Worm (Caenorhabditis elegans) whole organism, L4 larva: ENCODE results near the gene F17C11.2.
A peak's percentile ranks its signal among the peaks of the same experiment; 100 is the strongest.

ENCODE experiments used
- D1046.2 ChIP-seq: fragments of 200-800 bp; sonication (Bioruptor generic); IDR thresholded peaks from 2 replicates; pipeline ENCODE4 v1.3.6; 2022; ENCODE audit warnings: missing genetic modification characterization, missing compliant biosample characterization
- F10B5.3 ChIP-seq: sonication (generic microtip); optimal IDR thresholded peaks from 2 replicates; lab custom pipeline; 2016; ENCODE audit warnings: mild to moderate bottlenecking, missing genetic modification characterization, missing compliant biosample characterization
- F44E2.7 ChIP-seq: fragments of 200-800 bp; sonication (Bioruptor generic); IDR thresholded peaks from 2 replicates; pipeline ENCODE4 v2.1.2; 2022; ENCODE audit warnings: missing genetic modification characterization, missing compliant biosample characterization
- F49E8.2 ChIP-seq: sonication (generic microtip); optimal IDR thresholded peaks from 2 replicates; lab custom pipeline; 2016; ENCODE audit warnings: missing compliant biosample characterization, mild to moderate bottlenecking, missing genetic modification characterization, borderline replicate concordance
- T26A8.4 ChIP-seq: fragments of 200-800 bp; sonication (Bioruptor generic); IDR thresholded peaks from 2 replicates; pipeline ENCODE4 v1.3.6; 2022; ENCODE audit warnings: missing genetic modification characterization, missing compliant biosample characterization
- Y75B8A.6 ChIP-seq: fragments of 200-800 bp; sonication (Bioruptor generic); IDR thresholded peaks from 2 replicates; pipeline ENCODE4 v1.3.6; 2022; ENCODE audit warnings: missing genetic modification reagents, missing genetic modification characterization, missing compliant biosample characterization
- ZK337.2 ChIP-seq: fragments of 200-800 bp; sonication (Bioruptor generic); IDR thresholded peaks from 2 replicates; pipeline ENCODE4 v1.3.6; 2022; ENCODE audit warnings: missing genetic modification reagents, missing genetic modification characterization, missing compliant biosample characterization
- ZK546.5 ChIP-seq, 2 experiments: sonication (generic microtip); optimal IDR thresholded peaks; 2 replicates each; lab custom pipeline; 2017; ENCODE audit warnings: missing biosample characterization in 2 of 2, missing genetic modification characterization in 2 of 2
- aha-1 ChIP-seq: fragments of 150-350 bp; peaks from one replicate; lab custom pipeline; 2014; ENCODE audit warnings: missing biosample characterization, missing genetic modification characterization
- arid-1 ChIP-seq: fragments of 200-800 bp; sonication (Bioruptor generic); conservative IDR thresholded peaks from 2 replicates; pipeline ENCODE4 v1.3.6; 2022; ENCODE audit warnings: missing genetic modification reagents, missing genetic modification characterization, missing compliant biosample characterization
- attf-4 ChIP-seq: sonication (generic microtip); optimal IDR thresholded peaks from 3 replicates; lab custom pipeline; 2017; ENCODE audit warnings: missing biosample characterization, missing genetic modification characterization
- ceh-28 ChIP-seq: fragments of 150-350 bp; optimal IDR thresholded peaks from 2 replicates; lab custom pipeline; 2014; ENCODE audit warnings: missing biosample characterization, missing genetic modification reagents, missing genetic modification characterization
- ceh-32 ChIP-seq: sonication (generic microtip); optimal IDR thresholded peaks from 2 replicates; lab custom pipeline; 2016; ENCODE audit warnings: mild to moderate bottlenecking, missing genetic modification characterization, missing compliant biosample characterization; ENCODE audit not compliant: poor library complexity
- ceh-62 ChIP-seq: sonication (generic microtip); optimal IDR thresholded peaks from 2 replicates; lab custom pipeline; 2017; ENCODE audit warnings: missing biosample characterization, missing genetic modification characterization
- ces-1 ChIP-seq: fragments of 150-350 bp; sonication (generic microtip); optimal IDR thresholded peaks from 4 replicates; lab custom pipeline; 2014; ENCODE audit warnings: missing biosample characterization, missing genetic modification reagents, missing genetic modification characterization
- cey-2 ChIP-seq: sonication (generic microtip); optimal IDR thresholded peaks from 3 replicates; lab custom pipeline; 2017; ENCODE audit warnings: missing genetic modification characterization, mild to moderate bottlenecking, missing compliant biosample characterization, antibody characterized with exemption, borderline replicate concordance; ENCODE audit not compliant: insufficient read depth
- ctbp-1 ChIP-seq: fragments of 200-800 bp; sonication (Bioruptor generic); IDR thresholded peaks from 2 replicates; pipeline ENCODE4 v1.3.6; 2022; ENCODE audit warnings: missing genetic modification reagents, missing genetic modification characterization, missing compliant biosample characterization
- daf-16 ChIP-seq, 3 experiments: sonication (generic microtip); optimal IDR thresholded peaks; 2 replicates each; lab custom pipeline; 2016 to 2017; ENCODE audit warnings: missing genetic modification characterization in 3 of 3, missing genetic modification reagents in 3 of 3, mild to moderate bottlenecking in 2 of 3, missing compliant biosample characterization in 2 of 3, missing biosample characterization in 1 of 3, moderate library complexity in 1 of 3
- dmd-8 ChIP-seq: fragments of 200-800 bp; sonication (Bioruptor generic); IDR thresholded peaks from 2 replicates; pipeline ENCODE4 v1.3.6; 2022; ENCODE audit warnings: missing genetic modification characterization, missing compliant biosample characterization
- dve-1 ChIP-seq: sonication (generic microtip); optimal IDR thresholded peaks from 2 replicates; lab custom pipeline; 2017; ENCODE audit warnings: antibody characterized with exemption, mild to moderate bottlenecking, missing genetic modification characterization, missing compliant biosample characterization; ENCODE audit not compliant: insufficient read depth
- fkh-10 ChIP-seq: fragments of 150-350 bp; optimal IDR thresholded peaks from 2 replicates; lab custom pipeline; 2014; ENCODE audit warnings: missing biosample characterization, missing genetic modification reagents, missing genetic modification characterization
- fos-1 ChIP-seq: fragments of 150-350 bp; optimal IDR thresholded peaks from 2 replicates; lab custom pipeline; 2014; ENCODE audit warnings: missing biosample characterization, missing genetic modification characterization
- hlh-11 ChIP-seq: fragments of 200-800 bp; sonication (Bioruptor generic); optimal IDR thresholded peaks from 2 replicates; lab custom pipeline; 2018; ENCODE audit warnings: mild to moderate bottlenecking, missing genetic modification characterization, missing compliant biosample characterization
- hlh-30 ChIP-seq: sonication (generic microtip); optimal IDR thresholded peaks from 2 replicates; lab custom pipeline; 2017; ENCODE audit warnings: antibody characterized with exemption, mild to moderate bottlenecking, missing genetic modification characterization, missing compliant biosample characterization; ENCODE audit not compliant: insufficient read depth
- hmg-1.1 ChIP-seq: fragments of 200-800 bp; sonication (Bioruptor generic); IDR thresholded peaks from 2 replicates; pipeline ENCODE4 v1.3.6; 2022; ENCODE audit warnings: missing genetic modification reagents, missing genetic modification characterization, missing compliant biosample characterization
- lin-1 ChIP-seq: fragments of 200-800 bp; sonication (Bioruptor generic); IDR thresholded peaks from 2 replicates; pipeline ENCODE4 v1.3.6; 2022; ENCODE audit warnings: missing genetic modification reagents, missing genetic modification characterization, missing compliant biosample characterization
- lin-13 ChIP-seq: fragments of 150-350 bp; optimal IDR thresholded peaks from 2 replicates; lab custom pipeline; 2014; ENCODE audit warnings: missing biosample characterization, missing genetic modification reagents, missing genetic modification characterization
- lin-29 ChIP-seq: fragments of 200-800 bp; sonication (Bioruptor generic); IDR thresholded peaks from 2 replicates; pipeline ENCODE4 v1.3.6; 2022; ENCODE audit warnings: missing genetic modification reagents, missing genetic modification characterization, missing compliant biosample characterization
- lin-38 ChIP-seq: fragments of 200-800 bp; sonication (Bioruptor generic); IDR thresholded peaks from 2 replicates; pipeline ENCODE4 v1.3.6; 2022; ENCODE audit warnings: missing genetic modification reagents, missing genetic modification characterization, missing compliant biosample characterization
- lir-3 ChIP-seq: sonication (generic microtip); optimal IDR thresholded peaks from 2 replicates; lab custom pipeline; 2016; ENCODE audit warnings: mild to moderate bottlenecking, missing genetic modification characterization, missing compliant biosample characterization
- madf-5 ChIP-seq, 2 experiments: fragments of 200-800 bp; sonication (Bioruptor generic); IDR thresholded peaks; 2 replicates each; pipeline ENCODE4 v1.3.6; 2022; ENCODE audit warnings: missing compliant biosample characterization in 2 of 2, missing genetic modification characterization in 2 of 2
- mep-1 ChIP-seq: fragments of 150-350 bp; sonication (generic microtip); optimal IDR thresholded peaks from 3 replicates; lab custom pipeline; 2014; ENCODE audit warnings: missing biosample characterization, missing genetic modification characterization
- mes-2 ChIP-seq: sonication (generic microtip); optimal IDR thresholded peaks from 2 replicates; lab custom pipeline; 2016; ENCODE audit warnings: missing genotype, mild to moderate bottlenecking, missing genetic modification characterization, missing compliant biosample characterization; ENCODE audit not compliant: poor library complexity, severe bottlenecking
- mxl-2 ChIP-seq: fragments of 200-800 bp; sonication (Bioruptor generic); conservative IDR thresholded peaks from 2 replicates; pipeline ENCODE4 v1.3.6; 2022; ENCODE audit warnings: missing genetic modification reagents, missing genetic modification characterization, missing compliant biosample characterization
- nhr-10 ChIP-seq: fragments of 150-350 bp; optimal IDR thresholded peaks from 2 replicates; lab custom pipeline; 2014; ENCODE audit warnings: missing biosample characterization, missing genetic modification characterization
- nhr-48 ChIP-seq: sonication (generic microtip); optimal IDR thresholded peaks from 2 replicates; lab custom pipeline; 2016; ENCODE audit warnings: mild to moderate bottlenecking, missing genetic modification characterization, missing compliant biosample characterization
- nhr-6 ChIP-seq: fragments of 150-350 bp; optimal IDR thresholded peaks from 2 replicates; lab custom pipeline; 2014; ENCODE audit warnings: missing biosample characterization, missing genetic modification characterization
- php-3 ChIP-seq: fragments of 200-800 bp; sonication (Bioruptor generic); IDR thresholded peaks from 2 replicates; pipeline ENCODE4 v1.3.6; 2022; ENCODE audit warnings: missing genetic modification reagents, missing genetic modification characterization, missing compliant biosample characterization
- saeg-2 ChIP-seq: fragments of 200-800 bp; sonication (Bioruptor generic); IDR thresholded peaks from 2 replicates; pipeline ENCODE4 v1.3.6; 2022; ENCODE audit warnings: missing genetic modification reagents, missing genetic modification characterization, missing compliant biosample characterization
- skn-1 ChIP-seq: fragments of 150-350 bp; optimal IDR thresholded peaks from 2 replicates; lab custom pipeline; 2014; ENCODE audit warnings: missing biosample characterization, missing genetic modification characterization
- snpc-4 ChIP-seq: fragments of 150-350 bp; optimal IDR thresholded peaks from 2 replicates; lab custom pipeline; 2014; ENCODE audit warnings: missing biosample characterization, missing genetic modification characterization
- tag-97 ChIP-seq: fragments of 200-800 bp; sonication (Bioruptor generic); IDR thresholded peaks from 2 replicates; pipeline ENCODE4 v1.3.6; 2022; ENCODE audit warnings: missing genetic modification characterization, missing compliant biosample characterization
- tra-1 ChIP-seq: fragments of 200-800 bp; sonication (Bioruptor generic); IDR thresholded peaks from 2 replicates; pipeline ENCODE4 v1.3.6; 2022; ENCODE audit warnings: missing genetic modification reagents, missing genetic modification characterization, missing compliant biosample characterization
- unc-130 ChIP-seq: sonication (generic microtip); optimal IDR thresholded peaks from 2 replicates; lab custom pipeline; 2016; ENCODE audit warnings: missing genetic modification reagents, missing genetic modification characterization, missing compliant biosample characterization
- unc-39 ChIP-seq: sonication (generic microtip); optimal IDR thresholded peaks from 2 replicates; lab custom pipeline; 2017; ENCODE audit warnings: missing biosample characterization, missing genetic modification characterization
- vab-7 ChIP-seq: fragments of 200-800 bp; sonication (Bioruptor generic); IDR thresholded peaks from 2 replicates; pipeline ENCODE4 v1.3.6; 2022; ENCODE audit warnings: missing genetic modification reagents, missing genetic modification characterization, missing compliant biosample characterization
- zfp-2 ChIP-seq: sonication (generic microtip); optimal IDR thresholded peaks from 2 replicates; lab custom pipeline; 2016; ENCODE audit warnings: mild to moderate bottlenecking, missing genetic modification characterization, missing compliant biosample characterization
- zfp-3 ChIP-seq: fragments of 200-800 bp; sonication (Bioruptor generic); conservative IDR thresholded peaks from 2 replicates; pipeline ENCODE4 v1.3.6; 2022; ENCODE audit warnings: missing genetic modification reagents, missing genetic modification characterization, missing compliant biosample characterization
- zip-2 ChIP-seq: fragments of 150-350 bp; optimal IDR thresholded peaks from 2 replicates; lab custom pipeline; 2014; ENCODE audit warnings: missing biosample characterization, missing genetic modification characterization
- ztf-11 ChIP-seq: fragments of 150-350 bp; optimal IDR thresholded peaks from 2 replicates; lab custom pipeline; 2014; ENCODE audit warnings: missing biosample characterization, missing genetic modification characterization

The F17C11.2 gene

ce11 chrV:10967594-10968273 is 19.7 kb downstream of the F17C11.2 start (continued):
- TF ChIP-seq zfp-2 (tag; lab: Kevin White, UChicago) (no peak), zip-2 (tag; lab: Kevin White, UChicago) (no peak), lin-1 (GFP tag; lab: Robert Waterston, UW) (no peak; the same call in 1 of the 2 replicates), fkh-10 (GFP tag; lab: Kevin White, UChicago) (no peak), Y75B8A.6 (GFP tag; lab: Robert Waterston, UW) (peak; percentile 60; the same call in 1 of the 2 replicates), ztf-11 (tag; lab: Kevin White, UChicago) (no peak), nhr-6 (no peak), F10B5.3 (tag; lab: Kevin White, UChicago) (no peak), ZK337.2 (no peak), lin-13 (GFP tag; lab: Kevin White, UChicago) (no peak), attf-4 (tag; lab: Kevin White, UChicago) (no peak), snpc-4 (no peak), daf-16 (GFP tag; optimal IDR thresholded peaks at IDR 0.05; lab: Kevin White, UChicago) (no peak), daf-16 (tag; optimal IDR thresholded peaks at IDR 0.05; lab: Kevin White, UChicago) (no peak), hmg-1.1 (GFP tag; lab: Robert Waterston, UW) (no peak), lir-3 (tag; lab: Kevin White, UChicago) (no peak), madf-5 (GFP tag; IDR thresholded peaks at IDR 0.05; lab: Robert Waterston, UW) (0 out of 4 replicates have a peak, but pooled peaks of 1 of the 2 experiments have one; percentile 39), unc-130 (GFP tag; lab: Kevin White, UChicago) (no peak), ceh-62 (tag; lab: Kevin White, UChicago) (no peak), nhr-48 (peak; percentile 60), hlh-30 (no peak), hlh-11 (tag; lab: Kevin White, UChicago) (peak; percentile 74), ctbp-1 (GFP tag; lab: Robert Waterston, UW) (no peak), arid-1 (GFP tag; lab: Robert Waterston, UW) (no peak), fos-1 (no peak), dmd-8 (GFP tag; lab: Robert Waterston, UW) (no peak), tag-97 (GFP tag; lab: Robert Waterston, UW) (no peak), ceh-28 (tag; lab: Kevin White, UChicago) (no peak), php-3 (GFP tag; lab: Robert Waterston, UW) (0 out of 2 replicates have a peak, but pooled peaks have one; percentile 27), D1046.2 (GFP tag; lab: Robert Waterston, UW) (no peak), saeg-2 (GFP tag; lab: Robert Waterston, UW) (0 out of 2 replicates have a peak, but pooled peaks have one; percentile 27), mep-1 (no peak), F49E8.2 (peak; percentile 32), tra-1 (GFP tag; lab: Robert Waterston, UW) (peak; percentile 89), lin-29 (GFP tag; lab: Robert Waterston, UW) (no peak), mxl-2 (GFP tag; lab: Robert Waterston, UW) (no peak), dve-1 (tag; lab: Kevin White, UChicago) (no peak), mes-2 (tag; lab: Kevin White, UChicago) (no peak), F44E2.7 (GFP tag; lab: Robert Waterston, UW) (no peak), cey-2 (tag; lab: Kevin White, UChicago) (no peak), nhr-10 (tag; lab: Kevin White, UChicago) (no peak), ceh-32 (tag; lab: Kevin White, UChicago) (no peak), skn-1 (tag; lab: Kevin White, UChicago) (no peak), zfp-3 (GFP tag; lab: Robert Waterston, UW) (peak; percentile 75), unc-39 (tag; lab: Kevin White, UChicago) (no peak), aha-1 (tag; lab: Kevin White, UChicago) (no peak), vab-7 (GFP tag; lab: Robert Waterston, UW) (no peak), lin-38 (GFP tag; lab: Robert Waterston, UW) (no peak), T26A8.4 (GFP tag; lab: Robert Waterston, UW) (peak; percentile 15; the same call in 1 of the 2 replicates), ZK546.5 (tag; optimal IDR thresholded peaks at IDR 0.05; lab: Kevin White, UChicago) (no peak), ces-1 (GFP tag; lab: Kevin White, UChicago) (no peak)
